Fruit fly (Drosophila melanogaster) S2 (cell line): ENCODE data around the gene Acp76A.

ENCODE experiments used
- CG8478 ChIP-seq: fragments of >200 bp; optimal IDR thresholded peaks from 2 replicates; lab custom pipeline; 2018
- CTCF ChIP-seq, 2 experiments: fragments of >200 bp; optimal IDR thresholded peaks; 2 replicates each; lab custom pipeline; 2018

Acp76A gene

DNA sequence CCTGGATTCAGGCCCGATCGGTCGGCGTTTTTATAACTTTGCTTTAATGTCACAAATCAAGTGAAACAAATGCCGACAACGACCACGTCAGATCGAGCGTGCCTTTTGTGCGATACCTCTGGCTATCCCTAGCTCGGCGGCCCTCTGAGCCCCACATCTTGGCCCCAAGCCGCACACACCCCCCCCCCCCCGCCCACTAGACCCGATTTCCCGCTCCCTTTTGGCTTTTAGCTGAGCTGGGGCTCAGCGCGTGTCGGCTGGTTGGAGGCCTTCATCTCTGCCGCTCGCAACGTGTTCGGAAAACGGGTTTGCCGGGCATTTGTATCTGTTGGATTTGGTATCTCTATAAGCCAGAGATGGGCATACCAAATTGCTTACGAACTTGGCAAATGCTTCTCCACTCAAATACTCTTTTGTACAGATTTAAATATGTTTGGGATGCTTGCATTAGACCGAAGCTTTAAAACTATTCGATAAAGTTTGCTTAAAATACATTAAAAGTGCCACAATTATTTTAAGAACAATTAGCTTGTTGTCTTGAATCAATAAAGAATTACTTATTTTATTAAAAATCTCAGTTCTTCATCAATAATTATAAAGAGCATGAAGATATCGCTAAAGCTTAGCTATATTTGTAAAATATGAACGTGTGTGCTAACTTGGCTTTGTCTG, 35.6 kb downstream of the Acp76A start:
- TF ChIP-seq CTCF (optimal IDR thresholded peaks at IDR 0.05; lab: Kevin White, UChicago) (no peak), CG8478 (no peak)

DNA sequence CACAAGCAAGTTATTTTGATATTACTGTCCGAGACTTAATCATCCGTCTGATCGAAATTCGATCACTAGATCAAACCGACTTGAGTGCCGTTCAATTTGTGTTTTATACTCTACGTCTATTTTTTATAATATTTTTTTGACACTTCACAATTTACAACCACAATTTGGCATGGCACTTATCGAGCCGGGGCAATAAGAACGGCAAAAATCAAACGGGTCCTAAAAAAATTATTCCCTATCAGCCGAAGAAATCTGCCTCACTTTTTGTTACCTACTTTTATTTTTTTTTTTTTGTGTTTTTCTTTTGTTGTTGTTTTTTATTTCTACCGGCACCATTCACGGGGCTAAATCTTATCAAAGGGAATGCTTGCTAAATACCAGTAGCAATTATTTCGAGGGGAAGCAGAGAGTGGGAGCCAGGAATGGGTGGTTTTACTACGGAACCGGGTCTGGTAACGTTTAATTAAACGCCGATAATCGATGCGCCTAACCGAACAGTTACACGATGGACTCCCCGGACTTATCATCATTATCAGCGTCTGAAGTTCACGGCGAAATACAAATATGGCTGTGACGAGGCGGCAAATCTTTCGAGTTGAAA, 36.3 kb downstream of the Acp76A start:
- TF ChIP-seq CG8478 (no peak), CTCF (optimal IDR thresholded peaks at IDR 0.05; lab: Kevin White, UChicago) (no peak)

DNA sequence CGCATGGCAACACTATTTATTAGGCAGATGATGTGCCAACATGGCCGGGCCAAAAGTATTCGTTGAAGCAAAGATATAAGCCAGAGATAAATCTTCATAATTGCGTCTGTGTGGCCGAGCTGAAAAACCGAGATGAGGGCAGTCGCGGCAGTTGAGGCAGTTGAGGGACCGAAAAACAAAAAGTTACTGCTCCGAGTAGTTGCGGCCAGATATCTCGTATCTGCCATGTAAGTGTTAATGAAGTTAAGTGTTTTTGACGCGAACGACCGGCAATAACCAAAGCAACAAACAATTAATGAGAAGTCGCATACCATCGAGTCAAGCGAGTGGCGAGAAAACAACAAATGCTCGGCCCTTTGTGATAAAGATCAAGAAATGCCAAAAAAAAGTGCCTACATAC, 37.0 kb downstream of the Acp76A start:
- TF ChIP-seq CTCF (optimal IDR thresholded peaks at IDR 0.05; lab: Kevin White, UChicago) (no peak), CG8478 (no peak)

DNA sequence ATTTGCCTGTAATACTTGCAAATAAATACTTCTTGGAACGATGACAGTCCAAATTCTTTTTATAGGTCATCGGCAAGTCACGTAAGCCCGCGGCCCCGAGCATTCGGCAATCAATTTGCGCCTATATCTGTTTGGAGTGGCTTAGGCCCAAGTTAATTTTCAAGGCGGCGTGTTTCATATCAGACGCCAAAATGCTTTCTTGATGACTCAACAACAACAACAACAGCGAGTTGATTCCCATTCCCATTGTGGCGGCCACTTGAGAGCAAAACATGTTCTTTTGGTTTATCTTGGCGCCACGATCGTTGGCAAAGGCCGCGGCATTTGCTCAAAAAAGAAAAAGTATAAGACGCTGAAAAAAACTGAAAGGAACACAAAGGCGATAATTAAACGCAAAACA, 37.7 kb downstream of the Acp76A start:
- TF ChIP-seq CG8478 (no peak), CTCF (optimal IDR thresholded peaks at IDR 0.05; lab: Kevin White, UChicago) (no peak)

DNA sequence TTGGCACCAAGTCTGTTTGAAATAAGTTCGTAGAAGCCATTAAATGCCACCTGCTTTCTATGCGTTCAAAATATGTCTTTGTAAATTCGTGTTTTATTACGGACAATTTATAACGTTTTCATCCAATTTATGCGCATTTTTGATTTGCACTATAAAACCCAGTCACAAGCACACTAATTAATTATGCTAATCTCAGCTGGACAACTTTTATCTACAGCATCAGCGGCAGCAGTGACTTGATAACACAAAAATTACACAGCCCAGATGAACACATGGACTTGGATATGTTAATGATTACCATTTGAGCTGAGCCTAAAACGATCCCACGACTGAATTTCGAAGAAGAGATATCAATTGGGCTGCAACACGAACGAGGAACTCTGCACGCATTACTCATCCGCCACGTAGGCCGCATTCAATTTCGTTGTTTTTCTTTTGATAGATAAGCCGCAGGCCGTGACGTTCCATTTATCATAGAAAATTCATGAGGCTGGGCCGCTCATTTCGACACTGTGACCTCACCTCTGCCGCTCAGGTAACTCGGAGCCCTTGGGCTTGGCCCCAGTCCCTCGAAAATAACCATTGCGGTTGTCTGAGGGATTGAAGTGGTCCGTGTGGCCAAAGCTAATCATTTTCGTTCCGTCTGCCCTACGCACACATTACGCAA, 38.6 kb downstream of the Acp76A start:
- TF ChIP-seq CTCF (optimal IDR thresholded peaks at IDR 0.05; lab: Kevin White, UChicago) (no peak), CG8478 (no peak)

DNA sequence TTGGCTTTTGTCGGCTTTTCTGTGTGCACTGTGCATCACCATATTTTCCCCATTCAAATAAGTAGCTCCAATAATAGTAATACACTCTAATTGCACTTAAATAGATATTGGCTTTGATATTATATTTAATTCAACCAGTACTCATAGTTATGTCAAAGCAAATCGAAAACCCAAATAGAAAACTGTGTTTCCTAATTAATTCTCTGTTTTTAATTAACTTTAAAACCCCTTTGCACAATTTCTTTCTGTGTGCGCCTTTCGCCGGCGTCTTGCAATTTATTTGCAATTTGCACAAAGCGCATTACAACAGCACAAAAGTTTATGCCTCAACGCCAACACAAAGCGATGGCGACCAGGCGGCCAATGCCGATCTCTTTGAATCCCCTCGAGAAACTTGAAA, 40.7 kb downstream of the Acp76A start:
- no peak for TF ChIP-seq CTCF (optimal IDR thresholded peaks at IDR 0.05; lab: Kevin White, UChicago)
- TF ChIP-seq CG8478: no peak

DNA sequence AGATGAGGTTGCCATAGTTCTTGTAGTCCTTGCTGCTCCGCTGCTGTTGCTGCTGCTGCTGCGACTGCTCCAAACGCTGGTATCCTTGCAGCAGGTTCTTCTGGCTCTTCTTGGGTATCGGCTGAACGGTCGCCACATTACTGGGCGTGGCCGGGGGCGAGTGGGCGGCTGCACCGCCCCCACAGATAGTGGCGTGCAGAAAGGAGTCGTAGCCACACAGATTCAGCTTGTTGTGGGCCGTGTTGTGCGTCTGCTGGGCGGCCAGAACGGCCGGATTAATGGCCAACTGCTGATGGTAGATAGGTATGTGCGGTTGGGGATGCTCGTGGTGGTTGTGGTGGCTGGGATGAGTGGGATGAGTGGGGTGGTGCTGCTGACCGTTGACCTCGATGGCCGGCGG, 46.4 kb downstream of the Acp76A start:
- TF ChIP-seq CG8478: no peak
- TF ChIP-seq CTCF (optimal IDR thresholded peaks at IDR 0.05; lab: Kevin White, UChicago): no peak

DNA sequence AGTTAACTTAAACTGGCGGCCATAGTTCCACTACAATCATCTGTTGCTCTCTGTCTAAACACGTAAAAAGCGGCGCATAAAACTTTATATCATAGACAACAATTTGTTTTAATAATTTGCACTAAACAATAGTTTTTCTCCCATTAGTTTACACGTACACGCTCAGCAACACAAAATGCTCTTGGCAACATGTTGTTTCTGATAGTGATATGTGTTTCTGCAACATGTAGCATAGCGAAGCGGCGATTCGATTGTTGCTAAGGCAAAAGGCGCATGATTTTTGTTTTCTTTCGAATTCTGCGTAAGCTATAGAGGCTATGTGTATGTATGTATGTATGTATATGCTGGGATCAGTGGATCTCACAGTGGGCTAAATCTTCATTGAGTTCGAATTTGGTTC, 47.7 kb downstream of the Acp76A start:
- TF ChIP-seq CTCF (optimal IDR thresholded peaks at IDR 0.05; lab: Kevin White, UChicago) (no peak), CG8478 (no peak)

DNA sequence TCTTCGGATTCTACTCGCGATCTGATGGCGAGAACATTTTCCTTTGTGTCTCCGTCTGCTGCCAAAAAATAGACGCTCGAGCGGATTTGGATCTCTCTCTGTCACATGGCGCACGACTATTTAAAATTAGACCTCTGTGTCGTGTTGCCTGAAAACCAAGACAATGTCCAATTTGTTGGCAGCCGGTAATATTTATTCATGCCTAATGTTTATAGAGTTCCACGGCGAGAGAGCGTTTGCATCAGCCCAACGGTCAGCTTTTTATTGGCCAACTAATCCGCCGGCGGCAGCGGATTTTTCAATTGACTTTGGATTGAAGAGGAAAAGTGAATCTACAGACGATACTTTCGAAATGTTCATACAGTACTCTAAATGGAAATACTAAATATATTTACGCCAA, 48.6 kb downstream of the Acp76A start, which contains the start of gene SmydA-2:
SmydA-2 (minus strand) TSS at position 33 of the 400 bp plus-strand sequence.
- TF ChIP-seq CG8478: no peak
